Worm (Caenorhabditis elegans) whole organism, late embryonic: ENCODE results near the gene zim-1.

Experiments
- F13H6.1 ChIP-seq: sonication (generic microtip); optimal IDR thresholded peaks from 2 replicates; lab custom pipeline; 2016; ENCODE audit warnings: missing genetic modification characterization, missing compliant biosample characterization
- K09A11.1 ChIP-seq: sonication (generic microtip); optimal IDR thresholded peaks from 2 replicates; lab custom pipeline; 2017; ENCODE audit warnings: antibody characterized with exemption, mild to moderate bottlenecking, missing genetic modification characterization, missing compliant biosample characterization; ENCODE audit not compliant: insufficient read depth
- ceh-6 ChIP-seq: fragments of 200-800 bp; sonication (Bioruptor generic); optimal IDR thresholded peaks from 2 replicates; lab custom pipeline; 2018; ENCODE audit warnings: mild to moderate bottlenecking, missing genetic modification characterization, missing compliant biosample characterization
- ceh-9 ChIP-seq: sonication (generic microtip); optimal IDR thresholded peaks from 2 replicates; lab custom pipeline; 2016; ENCODE audit warnings: mild to moderate bottlenecking, missing genetic modification characterization, inconsistent platforms, missing compliant biosample characterization
- elt-2 ChIP-seq: sonication (generic microtip); optimal IDR thresholded peaks from 2 replicates; lab custom pipeline; 2016; ENCODE audit warnings: missing genetic modification reagents, missing genetic modification characterization, missing compliant biosample characterization
- ets-4 ChIP-seq: sonication (generic microtip); optimal IDR thresholded peaks from 2 replicates; lab custom pipeline; 2016; ENCODE audit warnings: missing genetic modification characterization, missing compliant biosample characterization
- lin-11 ChIP-seq: fragments of 200-800 bp; sonication (Bioruptor generic); optimal IDR thresholded peaks from 2 replicates; lab custom pipeline; 2018; ENCODE audit warnings: mild to moderate bottlenecking, missing genetic modification characterization, missing compliant biosample characterization
- pha-2 ChIP-seq: sonication (generic microtip); optimal IDR thresholded peaks from 2 replicates; lab custom pipeline; 2017; ENCODE audit warnings: mild to moderate bottlenecking, missing genetic modification characterization, missing compliant biosample characterization
- sox-2 ChIP-seq: fragments of 200-800 bp; sonication (Bioruptor generic); IDR thresholded peaks from 2 replicates; pipeline ENCODE4 v1.3.6; 2022; ENCODE audit warnings: missing genetic modification reagents, missing genetic modification characterization, missing compliant biosample characterization

- TF ChIP-seq lin-11 (tag; lab: Kevin White, UChicago), result no peak
- TF ChIP-seq ceh-9, result no peak
- TF ChIP-seq ceh-6 (GFP tag; lab: Kevin White, UChicago), result no peak
- TF ChIP-seq F13H6.1 (tag; lab: Kevin White, UChicago), result no peak
- TF ChIP-seq sox-2 (GFP tag; lab: Robert Waterston, UW), result no peak
- TF ChIP-seq ets-4, result no peak
- TF ChIP-seq elt-2 (tag; lab: Kevin White, UChicago), result no peak
- no peak for TF ChIP-seq K09A11.1 (tag; lab: Kevin White, UChicago)
- TF ChIP-seq pha-2 (tag; lab: Kevin White, UChicago), result no peak
Observed at ce11 chrIV:10507586-10507985, 39.3 kb upstream of the zim-1 start.
